Worm (Caenorhabditis elegans): ENCODE measurements around the gene F35B12.10.

DNA sequence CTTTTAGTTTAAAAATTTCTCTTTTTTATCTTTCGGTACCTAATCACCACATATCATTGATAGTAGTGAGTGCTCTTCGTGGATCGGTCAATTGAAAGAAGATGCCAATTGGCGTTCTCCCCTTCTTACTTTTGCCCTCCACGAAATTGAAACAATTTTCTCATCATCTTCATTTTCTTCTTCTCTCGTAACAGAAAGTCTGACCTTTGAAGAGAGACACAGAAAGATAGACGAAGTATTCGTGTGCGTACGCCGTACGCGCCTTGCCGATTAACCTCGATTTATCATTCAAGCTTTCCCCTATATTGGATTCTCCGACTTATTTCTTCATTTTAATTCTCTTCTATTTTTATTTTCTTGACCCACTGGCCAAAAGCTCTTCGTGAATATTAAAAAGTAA, 48.4 kb upstream of the F35B12.10 start:
- TF ChIP-seq ztf-23 (GFP tag; IDR thresholded peaks at IDR 0.05), result no peak
- no peak for TF ChIP-seq ztf-29 (GFP tag; IDR thresholded peaks at IDR 0.05)
- TF ChIP-seq klf-2 (GFP tag; conservative IDR thresholded peaks at IDR 0.05), result no peak
- TF ChIP-seq tab-1 (GFP tag; IDR thresholded peaks at IDR 0.05), result no peak
- TF ChIP-seq med-1 (GFP tag; optimal IDR thresholded peaks at IDR 0.05; ENCODE audit: insufficient read depth), result no peak
- TF ChIP-seq ref-1 (GFP tag; conservative IDR thresholded peaks at IDR 0.05), result no peak
- TF ChIP-seq flt-1 (GFP tag; IDR thresholded peaks at IDR 0.05), result no peak
- TF ChIP-seq cog-1 (tag; optimal IDR thresholded peaks at IDR 0.05), result no peak
